Worm (Caenorhabditis elegans) whole organism, late embryonic: Measurements from ENCODE around the gene ttr-42.

ENCODE experiments used
- C08G9.2 ChIP-seq: sonication (generic microtip); optimal IDR thresholded peaks from 2 replicates; lab custom pipeline; 2016; ENCODE audit warnings: mild to moderate bottlenecking, missing genetic modification characterization, moderate library complexity, missing compliant biosample characterization
- C38D4.7 ChIP-seq: fragments of 200-800 bp; sonication (Bioruptor generic); optimal IDR thresholded peaks from 2 replicates; lab custom pipeline; 2018; ENCODE audit warnings: mild to moderate bottlenecking, missing genetic modification characterization, moderate library complexity, missing compliant biosample characterization
- F13H6.1 ChIP-seq: sonication (generic microtip); optimal IDR thresholded peaks from 2 replicates; lab custom pipeline; 2016; ENCODE audit warnings: missing genetic modification characterization, missing compliant biosample characterization
- K02D7.2 ChIP-seq: sonication (generic microtip); optimal IDR thresholded peaks from 2 replicates; lab custom pipeline; 2017; ENCODE audit warnings: mild to moderate bottlenecking, missing genetic modification characterization, missing compliant biosample characterization
- K09A11.1 ChIP-seq: sonication (generic microtip); optimal IDR thresholded peaks from 2 replicates; lab custom pipeline; 2017; ENCODE audit warnings: antibody characterized with exemption, mild to moderate bottlenecking, missing genetic modification characterization, missing compliant biosample characterization; ENCODE audit not compliant: insufficient read depth
- Y22D7AL.16 ChIP-seq: sonication (generic microtip); optimal IDR thresholded peaks from 2 replicates; lab custom pipeline; 2016; ENCODE audit warnings: missing genetic modification characterization, missing compliant biosample characterization
- ahr-1 ChIP-seq: sonication (generic microtip); optimal IDR thresholded peaks from 2 replicates; lab custom pipeline; 2016; ENCODE audit warnings: missing genetic modification characterization, missing compliant biosample characterization
- ceh-14 ChIP-seq: sonication (generic microtip); optimal IDR thresholded peaks from 2 replicates; lab custom pipeline; 2016; ENCODE audit warnings: missing genotype, missing genetic modification characterization, missing compliant biosample characterization
- ceh-18 ChIP-seq: sonication (generic microtip); optimal IDR thresholded peaks from 2 replicates; lab custom pipeline; 2016; ENCODE audit warnings: missing genetic modification characterization, missing compliant biosample characterization
- ceh-19 ChIP-seq: fragments of 200-800 bp; sonication (Bioruptor generic); optimal IDR thresholded peaks from 2 replicates; lab custom pipeline; 2018; ENCODE audit warnings: mild to moderate bottlenecking, missing genetic modification characterization, missing compliant biosample characterization
- ceh-2 ChIP-seq: sonication (generic microtip); optimal IDR thresholded peaks from 2 replicates; lab custom pipeline; 2016; ENCODE audit warnings: missing genotype, missing genetic modification characterization, missing compliant biosample characterization
- ceh-22 ChIP-seq: sonication (generic microtip); optimal IDR thresholded peaks from 2 replicates; lab custom pipeline; 2017; ENCODE audit warnings: missing biosample characterization, missing genetic modification characterization
- ceh-24 ChIP-seq: sonication (generic microtip); optimal IDR thresholded peaks from 2 replicates; lab custom pipeline; 2016; ENCODE audit warnings: mild to moderate bottlenecking, missing genetic modification characterization, missing compliant biosample characterization
- ceh-31 ChIP-seq: sonication (generic microtip); optimal IDR thresholded peaks from 2 replicates; lab custom pipeline; 2016; ENCODE audit warnings: missing genetic modification characterization, missing compliant biosample characterization
- ceh-45 ChIP-seq: fragments of 200-800 bp; sonication (Bioruptor generic); IDR thresholded peaks from 2 replicates; pipeline ENCODE4 v1.3.6; 2022; ENCODE audit warnings: missing genetic modification reagents, missing genetic modification characterization, missing compliant biosample characterization
- ceh-6 ChIP-seq: fragments of 200-800 bp; sonication (Bioruptor generic); optimal IDR thresholded peaks from 2 replicates; lab custom pipeline; 2018; ENCODE audit warnings: mild to moderate bottlenecking, missing genetic modification characterization, missing compliant biosample characterization
- che-1 ChIP-seq: sonication (generic microtip); optimal IDR thresholded peaks from 2 replicates; lab custom pipeline; 2016; ENCODE audit warnings: mild to moderate bottlenecking, missing genetic modification characterization, missing compliant biosample characterization
- dmd-4 ChIP-seq: sonication (generic microtip); optimal IDR thresholded peaks from 2 replicates; lab custom pipeline; 2016; ENCODE audit warnings: borderline replicate concordance, missing genetic modification characterization, missing compliant biosample characterization
- dve-1 ChIP-seq: sonication (generic microtip); optimal IDR thresholded peaks from 2 replicates; lab custom pipeline; 2017; ENCODE audit warnings: antibody characterized with exemption, mild to moderate bottlenecking, missing genetic modification characterization, missing compliant biosample characterization
- elt-2 ChIP-seq: sonication (generic microtip); optimal IDR thresholded peaks from 2 replicates; lab custom pipeline; 2016; ENCODE audit warnings: missing genetic modification reagents, missing genetic modification characterization, missing compliant biosample characterization
- elt-4 ChIP-seq: sonication (generic microtip); optimal IDR thresholded peaks from 2 replicates; lab custom pipeline; 2016; ENCODE audit warnings: missing genetic modification characterization, missing compliant biosample characterization
- eyg-1 ChIP-seq: sonication (generic microtip); optimal IDR thresholded peaks from 2 replicates; lab custom pipeline; 2016; ENCODE audit warnings: missing genotype, missing genetic modification characterization, missing compliant biosample characterization
- fax-1 ChIP-seq: sonication (generic microtip); optimal IDR thresholded peaks from 2 replicates; lab custom pipeline; 2016; ENCODE audit warnings: missing genotype, missing genetic modification characterization, missing compliant biosample characterization
- fkh-10 ChIP-seq: fragments of 150-350 bp; optimal IDR thresholded peaks from 2 replicates; lab custom pipeline; 2014; ENCODE audit warnings: missing biosample characterization, missing genetic modification reagents, missing genetic modification characterization
- fkh-6 ChIP-seq: sonication (generic microtip); optimal IDR thresholded peaks from 2 replicates; lab custom pipeline; 2016; ENCODE audit warnings: missing genetic modification characterization, missing compliant biosample characterization
- gmeb-2 ChIP-seq: sonication (generic microtip); optimal IDR thresholded peaks from 2 replicates; lab custom pipeline; 2016; ENCODE audit warnings: missing genetic modification characterization, inconsistent platforms, missing compliant biosample characterization
- hlh-13 ChIP-seq: fragments of 200-800 bp; sonication (Bioruptor generic); optimal IDR thresholded peaks from 2 replicates; lab custom pipeline; 2018; ENCODE audit warnings: mild to moderate bottlenecking, missing genetic modification characterization, missing compliant biosample characterization
- hlh-30 ChIP-seq: sonication (generic microtip); optimal IDR thresholded peaks from 2 replicates; lab custom pipeline; 2017; ENCODE audit warnings: antibody characterized with exemption, missing genetic modification characterization, missing compliant biosample characterization; ENCODE audit not compliant: insufficient read depth
- hlh-6 ChIP-seq: sonication (generic microtip); optimal IDR thresholded peaks from 2 replicates; lab custom pipeline; 2016; ENCODE audit warnings: missing genotype, missing genetic modification characterization, missing compliant biosample characterization
- hlh-8 ChIP-seq: sonication (generic microtip); optimal IDR thresholded peaks from 2 replicates; lab custom pipeline; 2016; ENCODE audit warnings: missing genotype, missing genetic modification characterization, missing compliant biosample characterization
- lim-6 ChIP-seq: sonication (generic microtip); optimal IDR thresholded peaks from 2 replicates; lab custom pipeline; 2016; ENCODE audit warnings: missing genetic modification characterization, missing compliant biosample characterization
- lin-11 ChIP-seq: fragments of 200-800 bp; sonication (Bioruptor generic); optimal IDR thresholded peaks from 2 replicates; lab custom pipeline; 2018; ENCODE audit warnings: mild to moderate bottlenecking, missing genetic modification characterization, missing compliant biosample characterization
- madf-2 ChIP-seq: sonication (generic microtip); optimal IDR thresholded peaks from 2 replicates; lab custom pipeline; 2017; ENCODE audit warnings: missing genetic modification characterization, missing compliant biosample characterization
- mec-3 ChIP-seq: sonication (generic microtip); optimal IDR thresholded peaks from 2 replicates; lab custom pipeline; 2016; ENCODE audit warnings: borderline replicate concordance, missing genetic modification characterization, missing compliant biosample characterization
- nfya-1 ChIP-seq: sonication (generic microtip); optimal IDR thresholded peaks from 2 replicates; lab custom pipeline; 2017; ENCODE audit warnings: missing genetic modification characterization, mild to moderate bottlenecking, missing compliant biosample characterization, antibody characterized with exemption, moderate library complexity
- nhr-11 ChIP-seq: fragments of 150-350 bp; optimal IDR thresholded peaks from 2 replicates; lab custom pipeline; 2014; ENCODE audit warnings: missing biosample characterization, missing genetic modification characterization
- nhr-232 ChIP-seq: sonication (generic microtip); optimal IDR thresholded peaks from 2 replicates; lab custom pipeline; 2016; ENCODE audit warnings: missing genetic modification characterization, missing compliant biosample characterization
- npax-4 ChIP-seq: sonication (generic microtip); optimal IDR thresholded peaks from 2 replicates; lab custom pipeline; 2016; ENCODE audit warnings: missing genetic modification characterization, missing compliant biosample characterization
- odd-2 ChIP-seq: sonication (generic microtip); optimal IDR thresholded peaks from 2 replicates; lab custom pipeline; 2017; ENCODE audit warnings: antibody characterized with exemption, mild to moderate bottlenecking, missing genetic modification characterization, missing compliant biosample characterization
- pag-3 ChIP-seq: sonication (generic microtip); optimal IDR thresholded peaks from 2 replicates; lab custom pipeline; 2016; ENCODE audit warnings: missing compliant biosample characterization, missing genetic modification characterization, borderline replicate concordance
- pat-9 ChIP-seq: fragments of 200-800 bp; sonication (Bioruptor generic); optimal IDR thresholded peaks from 2 replicates; lab custom pipeline; 2018; ENCODE audit warnings: mild to moderate bottlenecking, missing genetic modification characterization, moderate library complexity, missing compliant biosample characterization
- pax-1 ChIP-seq: fragments of 150-350 bp; optimal IDR thresholded peaks from 2 replicates; lab custom pipeline; 2014; ENCODE audit warnings: missing biosample characterization, missing genetic modification characterization
- pha-2 ChIP-seq: sonication (generic microtip); optimal IDR thresholded peaks from 2 replicates; lab custom pipeline; 2017; ENCODE audit warnings: mild to moderate bottlenecking, missing genetic modification characterization, missing compliant biosample characterization
- pqm-1 ChIP-seq: sonication (generic microtip); optimal IDR thresholded peaks from 2 replicates; lab custom pipeline; 2016; ENCODE audit warnings: missing genetic modification characterization, missing compliant biosample characterization
- pros-1 ChIP-seq: fragments of 150-350 bp; optimal IDR thresholded peaks from 2 replicates; lab custom pipeline; 2014; ENCODE audit warnings: missing biosample characterization, missing genetic modification reagents, missing genetic modification characterization
- sdc-2 ChIP-seq: sonication (generic microtip); optimal IDR thresholded peaks from 2 replicates; lab custom pipeline; 2016; ENCODE audit warnings: missing genotype, missing genetic modification characterization, missing compliant biosample characterization
- sox-4 ChIP-seq: sonication (generic microtip); optimal IDR thresholded peaks from 2 replicates; lab custom pipeline; 2017; ENCODE audit warnings: mild to moderate bottlenecking, missing genetic modification characterization, inconsistent platforms, missing compliant biosample characterization
- syd-9 ChIP-seq: sonication (generic microtip); optimal IDR thresholded peaks from 2 replicates; lab custom pipeline; 2016; ENCODE audit warnings: mild to moderate bottlenecking, missing genetic modification characterization, moderate library complexity, missing compliant biosample characterization
- tbx-2 ChIP-seq: sonication (generic microtip); optimal IDR thresholded peaks from 2 replicates; lab custom pipeline; 2016; ENCODE audit warnings: missing genetic modification characterization, missing compliant biosample characterization
- tbx-7 ChIP-seq: sonication (generic microtip); optimal IDR thresholded peaks from 2 replicates; lab custom pipeline; 2016; ENCODE audit warnings: missing genotype, missing genetic modification characterization, missing compliant biosample characterization
- unc-86 ChIP-seq: sonication (generic microtip); optimal IDR thresholded peaks from 2 replicates; lab custom pipeline; 2016; ENCODE audit warnings: missing genetic modification characterization, missing compliant biosample characterization

The ttr-42 gene

ce11 chrX:2532357-2532756, 45.2 kb upstream of the ttr-42 start, which contains the start of gene tbc-12:
TSS of gene tbc-12 (minus strand) at chrX:2532457.
- TF ChIP-seq ceh-31 (tag; lab: Kevin White, UChicago) (no peak), ceh-45 (no peak)

- TF ChIP-seq F13H6.1 (tag; lab: Kevin White, UChicago) (peak; percentile 87), ceh-18 (peak; percentile 91), dve-1 (peak; percentile 67), pha-2 (tag; lab: Kevin White, UChicago) (peak; percentile 38), sdc-2 (tag; lab: Kevin White, UChicago) (peak; percentile 77), che-1 (tag; lab: Kevin White, UChicago) (no peak), eyg-1 (tag; lab: Kevin White, UChicago) (peak; percentile 38), C38D4.7 (GFP tag; lab: Kevin White, UChicago) (no peak), nhr-232 (no peak), fax-1 (tag; lab: Kevin White, UChicago) (no peak), unc-86 (tag; lab: Kevin White, UChicago) (no peak), ceh-24 (tag; lab: Kevin White, UChicago) (no peak), hlh-6 (peak; percentile 35), ceh-19 (GFP tag; lab: Kevin White, UChicago) (peak; percentile 75), npax-4 (tag; lab: Kevin White, UChicago) (no peak), lim-6 (tag; lab: Kevin White, UChicago) (no peak), tbx-7 (tag; lab: Kevin White, UChicago) (no peak), mec-3 (no peak), hlh-13 (GFP tag; lab: Kevin White, UChicago) (no peak), K09A11.1 (peak; percentile 19), pat-9 (tag; lab: Kevin White, UChicago) (no peak), C08G9.2 (tag; lab: Kevin White, UChicago) (peak; percentile 48), tbx-2 (tag; lab: Kevin White, UChicago) (peak; percentile 89), sox-4 (tag; lab: Kevin White, UChicago) (no peak), fkh-6 (tag; lab: Kevin White, UChicago) (no peak), fkh-10 (no peak), pqm-1 (tag; lab: Kevin White, UChicago) (no peak), gmeb-2 (tag; lab: Kevin White, UChicago) (no peak), elt-4 (no peak), syd-9 (tag; lab: Kevin White, UChicago) (peak; percentile 61), ceh-6 (GFP tag; lab: Kevin White, UChicago) (peak; percentile 17), madf-2 (peak; percentile 10), ceh-14 (tag; lab: Kevin White, UChicago) (peak; percentile 58), nfya-1 (tag; lab: Kevin White, UChicago) (peak; percentile 88), pros-1 (tag; lab: Kevin White, UChicago) (peak; percentile 56), pax-1 (no peak), Y22D7AL.16 (no peak), pag-3 (tag; lab: Kevin White, UChicago) (no peak), hlh-8 (no peak), hlh-30 (tag; lab: Kevin White, UChicago) (peak; percentile 71), ahr-1 (tag; lab: Kevin White, UChicago) (no peak), lin-11 (tag; lab: Kevin White, UChicago) (no peak), ceh-2 (peak; percentile 50), elt-2 (tag; lab: Kevin White, UChicago) (peak; percentile 19), K02D7.2 (tag; lab: Kevin White, UChicago) (no peak), ceh-31 (tag; lab: Kevin White, UChicago) (peak; percentile 96), dmd-4 (tag; lab: Kevin White, UChicago) (no peak), odd-2 (tag; lab: Kevin White, UChicago) (no peak), nhr-11 (no peak), ceh-22 (tag; lab: Kevin White, UChicago) (peak; percentile 71)
These were observed 41.2 kb upstream of the ttr-42 start for ce11 chrX:2536246-2536772.
